Worm (Caenorhabditis elegans): ENCODE measurements around the gene R160.12.

R160.12 gene

ce11 chrX:4388834-4389409 is 11.3 kb upstream of the R160.12 start, which contains the start of gene dpy-23 (continued):
- TF ChIP-seq dve-1 (tag; optimal IDR thresholded peaks at IDR 0.05; ENCODE audit: insufficient read depth): peak; percentile 96
- peak; percentile 49; the same call in 1 of the 2 replicates for TF ChIP-seq nhr-41 (GFP tag; IDR thresholded peaks at IDR 0.05)
- peak; percentile 88 for TF ChIP-seq nhr-48 (tag; optimal IDR thresholded peaks at IDR 0.05)
- TF ChIP-seq zip-11 (GFP tag; IDR thresholded peaks at IDR 0.05): no peak
- TF ChIP-seq mdt-29 (GFP tag; IDR thresholded peaks at IDR 0.05): 0 out of 2 replicates have a peak, but pooled peaks have one; percentile 41
- peak; percentile 89 for TF ChIP-seq nhr-77 (tag; optimal IDR thresholded peaks at IDR 0.05)
- peak; percentile 38 for TF ChIP-seq zip-2 (tag; optimal IDR thresholded peaks at IDR 0.05)
- peak; percentile 92 for TF ChIP-seq nhr-11 (tag; optimal IDR thresholded peaks at IDR 0.05)
- TF ChIP-seq nhr-102 (tag; optimal IDR thresholded peaks at IDR 0.05): peak; percentile 67
- peak; percentile 77; the same call in 1 of the 2 replicates for TF ChIP-seq nhr-42 (GFP tag; IDR thresholded peaks at IDR 0.05)
- TF ChIP-seq spr-1 (tag; optimal IDR thresholded peaks at IDR 0.05): peak; percentile 54
- TF ChIP-seq dmd-8 (GFP tag; IDR thresholded peaks at IDR 0.05): no peak
- TF ChIP-seq saeg-2 (GFP tag; IDR thresholded peaks at IDR 0.05): 0 out of 2 replicates have a peak, but pooled peaks have one; percentile 39
- TF ChIP-seq pha-4 (GFP tag; IDR thresholded peaks at IDR 0.05): peak; percentile 73
- peak; percentile 69 for TF ChIP-seq pha-4 (tag; optimal IDR thresholded peaks at IDR 0.05)
- TF ChIP-seq mdl-1 (tag; optimal IDR thresholded peaks at IDR 0.05): peak; percentile 78 to 90
- peak; percentile 90 for TF ChIP-seq ceh-20 (GFP tag; IDR thresholded peaks at IDR 0.05)
- 0 out of 2 replicates have a peak, but pooled peaks have one; percentile 49 for TF ChIP-seq lin-1 (GFP tag; IDR thresholded peaks at IDR 0.05)
- TF ChIP-seq zag-1 (tag; optimal IDR thresholded peaks at IDR 0.05): peak; percentile 77
- TF ChIP-seq jun-1 (tag; optimal IDR thresholded peaks at IDR 0.05): peak; percentile 82
- TF ChIP-seq dmd-6 (GFP tag; IDR thresholded peaks at IDR 0.05): peak; percentile 90
- TF ChIP-seq ceh-82 (tag; optimal IDR thresholded peaks at IDR 0.05): no peak
- TF ChIP-seq T26A8.4 (GFP tag; IDR thresholded peaks at IDR 0.05): peak; percentile 82

- TF ChIP-seq nhr-102 (tag; optimal IDR thresholded peaks at IDR 0.05): no peak
- TF ChIP-seq lin-13 (GFP tag; optimal IDR thresholded peaks at IDR 0.05): no peak
- TF ChIP-seq nhr-111 (GFP tag; optimal IDR thresholded peaks at IDR 0.05): no peak
- TF ChIP-seq mdl-1 (tag; optimal IDR thresholded peaks at IDR 0.05): peak in 1 of 2 experiments; percentile 5
- TF ChIP-seq lin-1 (GFP tag; IDR thresholded peaks at IDR 0.05): no peak
- no peak for TF ChIP-seq unc-62 (GFP tag; optimal IDR thresholded peaks at IDR 0.05 in 1 of 2)
- no peak for TF ChIP-seq unc-62 (tag; optimal IDR thresholded peaks at IDR 0.05)
- no peak for TF ChIP-seq dve-1 (tag; optimal IDR thresholded peaks at IDR 0.05; ENCODE audit: insufficient read depth)
- TF ChIP-seq hlh-30 (tag; optimal IDR thresholded peaks at IDR 0.05; ENCODE audit: insufficient read depth): peak; percentile 69
- peak; percentile 4 for TF ChIP-seq nhr-28 (tag; optimal IDR thresholded peaks at IDR 0.05)
These were observed 8.9 kb upstream of the R160.12 start for ce11 chrX:4386493-4386892.

- TF ChIP-seq pqm-1 (tag; optimal IDR thresholded peaks at IDR 0.05): peak; percentile 1
- no peak for TF ChIP-seq lin-38 (GFP tag; IDR thresholded peaks at IDR 0.05)
- no peak for TF ChIP-seq spr-1 (tag; optimal IDR thresholded peaks at IDR 0.05)
- peak; percentile 77 for TF ChIP-seq set-16 (GFP tag; IDR thresholded peaks at IDR 0.05)
- TF ChIP-seq gei-8 (GFP tag; optimal IDR thresholded peaks at IDR 0.05): no peak
- no peak for TF ChIP-seq Y48G9A.11 (GFP tag; IDR thresholded peaks at IDR 0.05)
- TF ChIP-seq nhr-77 (tag; optimal IDR thresholded peaks at IDR 0.05): no peak
- peak in 1 of 2 experiments; percentile 8 for TF ChIP-seq unc-62 (GFP tag; optimal IDR thresholded peaks at IDR 0.05 in 1 of 2)
- TF ChIP-seq unc-62 (tag; optimal IDR thresholded peaks at IDR 0.05): no peak
- TF ChIP-seq hlh-11 (tag; optimal IDR thresholded peaks at IDR 0.05): peak; percentile 6
These were observed 5.8 kb upstream of the R160.12 start, which contains the start of gene lst-2 for ce11 chrX:4383316-4383936. TSS of gene lst-2 (minus strand) at chrX:4383366.
